Worm (Caenorhabditis elegans): Measurements from ENCODE around the gene smc-3.

Gene smc-3

DNA sequence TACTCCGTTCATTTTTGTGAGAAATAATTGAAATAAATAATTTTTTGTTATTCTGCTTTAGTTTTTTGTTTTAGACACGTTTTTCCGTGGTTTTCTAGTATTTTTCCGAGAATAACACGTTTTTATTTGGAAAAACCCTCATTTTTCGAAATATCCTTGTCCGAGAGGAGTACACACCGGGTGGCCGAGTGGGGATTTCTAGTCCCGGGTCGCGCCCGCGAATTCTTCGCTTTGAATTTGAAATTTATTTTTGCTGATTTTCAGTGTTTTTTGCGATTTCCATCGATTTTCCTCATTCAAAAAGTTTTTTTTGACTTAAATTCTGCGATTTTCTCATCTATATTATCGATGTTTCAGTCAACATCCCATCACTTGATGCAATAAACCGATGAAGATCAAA is at the start of gene smc-3, which contains the start of the genes gly-9 and mib-1:
Gene smc-3, plus strand, starts transcription at position 351 of the 400 bp plus-strand sequence.
Gene gly-9, minus strand, starts transcription at position 27 of the 400 bp plus-strand sequence.
Gene mib-1, minus strand, starts transcription at position 123 of the 400 bp plus-strand sequence.
- TF ChIP-seq W03F9.2 (tag; optimal IDR thresholded peaks at IDR 0.05), result peak; percentile 39
- TF ChIP-seq dao-5 (tag; optimal IDR thresholded peaks at IDR 0.05), result no peak
- peak; percentile 39 for TF ChIP-seq him-1 (tag; optimal IDR thresholded peaks at IDR 0.05)

DNA sequence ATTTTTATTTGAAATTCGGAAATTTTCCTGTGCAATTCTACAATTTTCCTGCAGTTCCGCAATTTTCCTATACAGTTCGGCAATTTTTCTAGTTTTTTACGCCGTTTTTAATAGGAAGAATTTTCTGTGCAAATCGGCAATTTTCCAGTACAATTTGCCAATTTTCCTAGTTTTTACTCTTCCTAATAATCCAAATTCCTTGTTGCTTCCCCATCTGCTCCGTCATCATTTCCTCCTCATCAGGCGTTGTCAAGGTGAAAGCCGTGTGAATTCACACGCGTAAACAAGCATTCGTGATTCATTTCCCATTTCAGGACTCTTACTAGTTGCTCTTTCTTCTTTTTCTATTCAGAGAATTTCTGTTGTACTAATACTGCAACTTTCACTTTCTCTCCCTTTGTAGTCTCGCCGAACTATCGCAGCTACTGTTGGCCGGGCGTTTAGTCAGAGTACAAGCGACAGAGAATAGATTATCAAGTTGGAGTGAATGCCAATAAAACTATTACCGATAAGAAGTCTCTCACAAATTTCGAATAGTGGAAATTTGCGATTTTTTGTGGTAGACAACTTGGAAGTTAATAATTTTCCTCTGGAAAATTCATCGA is 49.0 kb upstream of the smc-3 start:
- TF ChIP-seq dao-5 (tag; optimal IDR thresholded peaks at IDR 0.05) (no peak), him-1 (tag; optimal IDR thresholded peaks at IDR 0.05) (no peak), W03F9.2 (tag; optimal IDR thresholded peaks at IDR 0.05) (no peak)

ce11 chrIII:11243421-11243820 is 47.3 kb upstream of the smc-3 start:
- TF ChIP-seq him-1 (tag; optimal IDR thresholded peaks at IDR 0.05) (no peak), W03F9.2 (tag; optimal IDR thresholded peaks at IDR 0.05) (peak; percentile 4), dao-5 (tag; optimal IDR thresholded peaks at IDR 0.05) (no peak)

DNA sequence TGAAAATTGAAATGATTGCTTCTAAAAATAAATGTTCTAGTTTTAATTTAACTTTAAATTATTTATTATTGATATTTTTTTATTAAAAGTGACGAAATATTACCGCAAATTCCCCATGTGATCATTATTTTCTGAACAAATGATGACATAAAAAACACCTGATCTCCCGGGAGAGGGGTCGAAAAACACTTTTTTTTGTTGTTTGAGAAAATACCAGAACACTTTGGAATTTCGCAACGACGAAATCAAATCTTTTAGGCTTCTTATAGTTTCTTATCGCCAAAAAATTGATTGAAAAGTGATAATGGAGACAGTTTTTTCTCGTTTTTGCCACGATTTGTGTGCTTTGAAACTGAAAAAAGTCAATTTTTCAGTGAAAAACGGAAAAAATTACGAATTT is 46.4 kb upstream of the smc-3 start:
- TF ChIP-seq him-1 (tag; optimal IDR thresholded peaks at IDR 0.05) (no peak), W03F9.2 (tag; optimal IDR thresholded peaks at IDR 0.05) (no peak), dao-5 (tag; optimal IDR thresholded peaks at IDR 0.05) (no peak)

ce11 chrIII:11244820-11245219 is 45.9 kb upstream of the smc-3 start, which contains the start of gene rsks-1:
Gene rsks-1 (plus strand): TSS chrIII:11245120.
- no peak for TF ChIP-seq dao-5 (tag; optimal IDR thresholded peaks at IDR 0.05)
- no peak for TF ChIP-seq him-1 (tag; optimal IDR thresholded peaks at IDR 0.05)
- TF ChIP-seq W03F9.2 (tag; optimal IDR thresholded peaks at IDR 0.05), result no peak

ce11 chrIII:11246588-11246987 is 44.1 kb upstream of the smc-3 start:
- no peak for TF ChIP-seq dao-5 (tag; optimal IDR thresholded peaks at IDR 0.05)
- no peak for TF ChIP-seq him-1 (tag; optimal IDR thresholded peaks at IDR 0.05)
- no peak for TF ChIP-seq W03F9.2 (tag; optimal IDR thresholded peaks at IDR 0.05)

ce11 chrIII:11248897-11249296 is 41.8 kb upstream of the smc-3 start:
- no peak for TF ChIP-seq dao-5 (tag; optimal IDR thresholded peaks at IDR 0.05)
- TF ChIP-seq him-1 (tag; optimal IDR thresholded peaks at IDR 0.05), result no peak
- no peak for TF ChIP-seq W03F9.2 (tag; optimal IDR thresholded peaks at IDR 0.05)

- no peak for TF ChIP-seq W03F9.2 (tag; optimal IDR thresholded peaks at IDR 0.05)
- no peak for TF ChIP-seq dao-5 (tag; optimal IDR thresholded peaks at IDR 0.05)
- no peak for TF ChIP-seq him-1 (tag; optimal IDR thresholded peaks at IDR 0.05)
These were observed 38.8 kb upstream of the smc-3 start, which contains the start of gene Y47D3A.32 for ce11 chrIII:11251718-11252441. Gene Y47D3A.32 (plus strand): TSS chrIII:11252391.

- TF ChIP-seq W03F9.2 (tag; optimal IDR thresholded peaks at IDR 0.05) (no peak), dao-5 (tag; optimal IDR thresholded peaks at IDR 0.05) (no peak)
These were observed 35.6 kb upstream of the smc-3 start for ce11 chrIII:11255072-11255471.

ce11 chrIII:11262089-11262488 is 28.6 kb upstream of the smc-3 start:
- no peak for TF ChIP-seq dao-5 (tag; optimal IDR thresholded peaks at IDR 0.05)
- no peak for TF ChIP-seq him-1 (tag; optimal IDR thresholded peaks at IDR 0.05)

ce11 chrIII:11267372-11267771 is 23.3 kb upstream of the smc-3 start:
- TF ChIP-seq him-1 (tag; optimal IDR thresholded peaks at IDR 0.05), result no peak
- no peak for TF ChIP-seq W03F9.2 (tag; optimal IDR thresholded peaks at IDR 0.05)
- no peak for TF ChIP-seq dao-5 (tag; optimal IDR thresholded peaks at IDR 0.05)

- TF ChIP-seq dao-5 (tag; optimal IDR thresholded peaks at IDR 0.05) (no peak), W03F9.2 (tag; optimal IDR thresholded peaks at IDR 0.05) (no peak), him-1 (tag; optimal IDR thresholded peaks at IDR 0.05) (no peak)
These were observed 22.2 kb upstream of the smc-3 start for ce11 chrIII:11268532-11268931.

- TF ChIP-seq dao-5 (tag; optimal IDR thresholded peaks at IDR 0.05), result no peak
- TF ChIP-seq W03F9.2 (tag; optimal IDR thresholded peaks at IDR 0.05), result no peak
- TF ChIP-seq him-1 (tag; optimal IDR thresholded peaks at IDR 0.05), result no peak
These were observed 21.5 kb upstream of the smc-3 start for ce11 chrIII:11269206-11269605.

DNA sequence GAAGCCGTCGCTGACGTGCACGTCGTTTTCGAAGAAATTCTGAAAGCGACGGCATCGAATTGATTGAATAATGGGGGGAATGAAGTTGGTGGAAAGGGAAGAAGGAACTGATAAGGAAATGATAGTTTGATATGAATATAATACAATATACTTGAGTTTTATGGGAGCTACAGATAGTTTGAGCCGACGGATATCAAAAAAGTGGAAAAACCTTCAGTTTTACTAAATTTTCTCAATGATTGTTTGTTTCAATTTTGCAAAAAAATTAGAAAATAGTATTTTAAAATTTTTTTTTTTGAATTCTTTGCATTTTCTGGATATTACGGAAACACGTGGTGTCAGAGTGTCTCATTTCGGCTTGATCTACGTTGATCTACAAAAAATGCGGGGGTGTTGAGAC is 19.9 kb upstream of the smc-3 start, which contains the start of gene obr-1:
Gene obr-1, minus strand, starts transcription at position 101 of the 400 bp plus-strand sequence.
- TF ChIP-seq W03F9.2 (tag; optimal IDR thresholded peaks at IDR 0.05), result no peak
- no peak for TF ChIP-seq him-1 (tag; optimal IDR thresholded peaks at IDR 0.05)
- no peak for TF ChIP-seq dao-5 (tag; optimal IDR thresholded peaks at IDR 0.05)

Measured in whole organism, L4/young adult.